Worm (Caenorhabditis elegans): ENCODE measurements around the gene C38D4.10.

Gene C38D4.10

DNA sequence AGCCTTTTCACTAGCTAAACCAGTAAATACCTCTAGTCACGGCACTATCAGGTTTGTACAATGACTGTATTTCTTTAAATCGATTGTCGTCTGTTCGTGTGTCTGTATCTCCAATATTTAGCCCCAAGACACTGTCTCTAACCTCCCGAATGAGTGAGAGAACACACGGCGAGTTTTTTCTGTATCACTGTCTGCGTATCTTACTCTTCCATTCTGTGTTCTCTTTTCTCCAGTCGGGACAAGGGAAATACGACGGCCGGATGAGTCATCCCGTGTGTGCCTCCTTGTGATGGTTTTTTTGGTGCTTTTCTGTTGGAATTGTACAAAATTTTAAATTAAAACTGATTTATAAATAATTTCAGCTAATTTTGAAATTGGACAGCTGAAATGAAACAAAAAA is 13.7 kb downstream of the C38D4.10 start (continued):
- no peak for TF ChIP-seq ztf-11 (tag; optimal IDR thresholded peaks at IDR 0.05)
- no peak for TF ChIP-seq efl-3 (GFP tag; optimal IDR thresholded peaks at IDR 0.05)
- TF ChIP-seq fkh-4 (tag; optimal IDR thresholded peaks at IDR 0.05; ENCODE audit: borderline replicate concordance): no peak
- peak; percentile 57 for TF ChIP-seq F16B12.6 (tag; optimal IDR thresholded peaks at IDR 0.05)
- TF ChIP-seq mep-1 (tag; optimal IDR thresholded peaks at IDR 0.05): peak; percentile 85
- peak; percentile 22 for TF ChIP-seq lir-3 (tag; optimal IDR thresholded peaks at IDR 0.05; ENCODE audit: poor library complexity)
- no peak for TF ChIP-seq mef-2 (tag; optimal IDR thresholded peaks at IDR 0.05)
- no peak for TF ChIP-seq C34B4.2 (tag; optimal IDR thresholded peaks at IDR 0.05)
- no peak for TF ChIP-seq aha-1 (tag; optimal IDR thresholded peaks at IDR 0.05)
- peak; percentile 96 for TF ChIP-seq jun-1 (tag; optimal IDR thresholded peaks at IDR 0.05)
- no peak for TF ChIP-seq ets-5 (GFP tag; IDR thresholded peaks at IDR 0.05)
- peak; percentile 54 for TF ChIP-seq nhr-47 (tag; optimal IDR thresholded peaks at IDR 0.05)
- no peak for TF ChIP-seq unc-86 (tag; optimal IDR thresholded peaks at IDR 0.05)
- TF ChIP-seq nhr-71 (tag; optimal IDR thresholded peaks at IDR 0.05): peak; percentile 71
- no peak for TF ChIP-seq pax-3 (tag; optimal IDR thresholded peaks at IDR 0.05)
- no peak for TF ChIP-seq hpl-2 (GFP tag; optimal IDR thresholded peaks at IDR 0.05)
- no peak for TF ChIP-seq dsc-1 (tag; optimal IDR thresholded peaks at IDR 0.05)
- TF ChIP-seq pqm-1 (tag; optimal IDR thresholded peaks at IDR 0.05): no peak
- TF ChIP-seq nhr-19 (GFP tag; conservative IDR thresholded peaks at IDR 0.05): peak; percentile 42; the same call in 1 of the 2 replicates
- no peak for TF ChIP-seq ztf-4 (tag; optimal IDR thresholded peaks at IDR 0.05)
- TF ChIP-seq nhr-11 (tag; optimal IDR thresholded peaks at IDR 0.05): no peak
- peak; percentile 4 to 69 for TF ChIP-seq mdl-1 (tag; optimal IDR thresholded peaks at IDR 0.05)
- no peak for TF ChIP-seq irx-1 (tag; optimal IDR thresholded peaks at IDR 0.05)
- TF ChIP-seq ceh-90 (tag; optimal IDR thresholded peaks at IDR 0.05): no peak
- peak; percentile 78 to 80 for TF ChIP-seq efl-1 (optimal IDR thresholded peaks at IDR 0.05)
- peak; percentile 60 to 96 for TF ChIP-seq efl-1 (GFP tag; optimal IDR thresholded peaks at IDR 0.05 in 1 of 2)
- no peak for TF ChIP-seq isw-1 (GFP tag; IDR thresholded peaks at IDR 0.05)
- peak; percentile 54 for TF ChIP-seq nhr-85 (tag)
- TF ChIP-seq skn-1 (tag; optimal IDR thresholded peaks at IDR 0.05): peak; percentile 27
- peak; percentile 44 for TF ChIP-seq rnt-1 (tag; optimal IDR thresholded peaks at IDR 0.05)
- TF ChIP-seq zip-4 (GFP tag; optimal IDR thresholded peaks at IDR 0.05): no peak
- TF ChIP-seq ceh-63 (GFP tag; optimal IDR thresholded peaks at IDR 0.05): no peak
- no peak for TF ChIP-seq nhr-76 (tag; optimal IDR thresholded peaks at IDR 0.05)
- no peak for TF ChIP-seq zag-1 (tag; optimal IDR thresholded peaks at IDR 0.05)
- TF ChIP-seq nhr-90 (tag; optimal IDR thresholded peaks at IDR 0.05; ENCODE audit: poor library complexity): peak; percentile 50
- peak; percentile 67 for TF ChIP-seq nhr-77 (tag; optimal IDR thresholded peaks at IDR 0.05)
- TF ChIP-seq fkh-10 (GFP tag; optimal IDR thresholded peaks at IDR 0.05): no peak

DNA sequence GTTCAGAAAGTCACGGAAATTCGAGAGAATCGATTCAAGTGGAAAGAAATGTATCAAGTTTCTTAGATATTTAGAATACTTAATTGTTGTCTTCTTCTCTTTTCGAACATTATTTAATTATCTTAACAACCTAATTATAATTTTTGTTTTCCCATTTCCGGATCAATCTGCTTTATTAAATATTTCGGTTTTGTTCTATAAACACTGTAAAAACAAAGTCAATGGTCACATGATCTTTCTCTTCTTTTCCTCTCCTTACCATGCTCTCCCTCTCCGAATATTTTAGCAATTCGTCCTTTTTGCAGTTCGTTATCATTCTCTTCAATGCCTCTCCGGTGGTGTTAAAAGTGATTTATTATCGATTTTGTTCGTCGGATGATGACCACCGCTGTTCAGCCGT is 14.2 kb downstream of the C38D4.10 start, which contains the start of gene tag-325:
tag-325 (plus strand) TSS at position 301 of the 400 bp plus-strand sequence.
- TF ChIP-seq lin-13 (GFP tag; optimal IDR thresholded peaks at IDR 0.05): no peak
- no peak for TF ChIP-seq isw-1 (GFP tag; IDR thresholded peaks at IDR 0.05)
- no peak for TF ChIP-seq efl-1 (optimal IDR thresholded peaks at IDR 0.05)
- peak in 1 of 2 experiments; percentile 58 for TF ChIP-seq efl-1 (GFP tag; optimal IDR thresholded peaks at IDR 0.05 in 1 of 2)
- TF ChIP-seq pqm-1 (tag; optimal IDR thresholded peaks at IDR 0.05): no peak
- TF ChIP-seq nhr-84 (tag; optimal IDR thresholded peaks at IDR 0.05): no peak
- no peak for TF ChIP-seq hpl-2 (GFP tag; optimal IDR thresholded peaks at IDR 0.05)
- no peak for TF ChIP-seq nhr-237 (tag; optimal IDR thresholded peaks at IDR 0.05)
- no peak for TF ChIP-seq nhr-90 (tag; optimal IDR thresholded peaks at IDR 0.05; ENCODE audit: poor library complexity)
- TF ChIP-seq elt-3 (tag; optimal IDR thresholded peaks at IDR 0.05): peak in 1 of 6 experiments; percentile 49

DNA sequence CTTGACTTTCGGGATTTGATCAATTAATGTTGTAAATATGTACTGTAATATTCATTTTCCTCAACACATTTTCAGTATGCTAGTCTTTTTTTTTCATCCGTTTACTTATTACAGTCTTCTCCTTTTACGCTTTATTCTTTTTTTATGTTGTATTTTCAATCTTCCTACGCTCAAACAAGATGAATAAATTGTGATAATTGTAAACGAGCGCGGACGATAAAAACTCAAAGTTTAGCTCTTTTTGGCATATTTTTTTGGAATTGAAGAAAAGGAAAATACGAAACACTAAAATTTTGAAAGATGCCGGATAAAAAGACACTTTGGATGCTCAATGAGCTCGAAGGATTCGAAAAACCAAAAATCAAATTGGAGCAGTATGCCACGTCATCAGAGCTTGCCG is 20.4 kb downstream of the C38D4.10 start, which contains the start of gene metl-5:
metl-5 (plus strand) TSS at position 301 of the 400 bp plus-strand sequence.
- TF ChIP-seq ama-1 (optimal IDR thresholded peaks at IDR 0.05) (no peak), nhr-84 (tag; optimal IDR thresholded peaks at IDR 0.05) (no peak), pag-3 (tag; optimal IDR thresholded peaks at IDR 0.05; ENCODE audit: borderline replicate concordance, insufficient read depth) (no peak), lin-15B (tag; optimal IDR thresholded peaks at IDR 0.05) (no peak), nhr-237 (tag; optimal IDR thresholded peaks at IDR 0.05) (no peak), lin-35 (GFP tag; optimal IDR thresholded peaks at IDR 0.05) (no peak), egl-27 (tag; optimal IDR thresholded peaks at IDR 0.05) (no peak), nhr-76 (tag; optimal IDR thresholded peaks at IDR 0.05) (no peak), mep-1 (tag; optimal IDR thresholded peaks at IDR 0.05) (no peak), nhr-90 (tag; optimal IDR thresholded peaks at IDR 0.05; ENCODE audit: poor library complexity) (no peak), sox-4 (tag; optimal IDR thresholded peaks at IDR 0.05) (no peak), ceh-90 (tag; optimal IDR thresholded peaks at IDR 0.05) (no peak), nhr-11 (tag; optimal IDR thresholded peaks at IDR 0.05) (no peak), nhr-85 (tag) (no peak), dsc-1 (tag; optimal IDR thresholded peaks at IDR 0.05) (no peak), unc-86 (tag; optimal IDR thresholded peaks at IDR 0.05) (no peak), fkh-4 (tag; optimal IDR thresholded peaks at IDR 0.05; ENCODE audit: borderline replicate concordance) (no peak), lin-13 (GFP tag; optimal IDR thresholded peaks at IDR 0.05) (no peak)

Data from whole organism, L1 larva.